Worm (Caenorhabditis elegans): Measurements from ENCODE around the gene F07G11.2.

ce11 chrV:7279090-7279489 is 25.5 kb upstream of the F07G11.2 start, which contains the start of gene C13A2.4:
- TF ChIP-seq pha-4 (tag; optimal IDR thresholded peaks at IDR 0.05) (no peak), nfya-1 (tag; optimal IDR thresholded peaks at IDR 0.05) (no peak), ama-1 (optimal IDR thresholded peaks at IDR 0.05) (no peak), tbx-7 (tag; optimal IDR thresholded peaks at IDR 0.05) (no peak), elt-2 (tag; optimal IDR thresholded peaks at IDR 0.05) (no peak), ceh-34 (tag; optimal IDR thresholded peaks at IDR 0.05) (no peak), pqm-1 (tag; optimal IDR thresholded peaks at IDR 0.05) (no peak), ets-4 (tag; optimal IDR thresholded peaks at IDR 0.05) (no peak), lin-11 (tag; optimal IDR thresholded peaks at IDR 0.05) (no peak), ceh-9 (tag; optimal IDR thresholded peaks at IDR 0.05) (no peak)
